Fruit fly (Drosophila melanogaster): ENCODE measurements around the gene CG31036.

Gene CG31036

DNA sequence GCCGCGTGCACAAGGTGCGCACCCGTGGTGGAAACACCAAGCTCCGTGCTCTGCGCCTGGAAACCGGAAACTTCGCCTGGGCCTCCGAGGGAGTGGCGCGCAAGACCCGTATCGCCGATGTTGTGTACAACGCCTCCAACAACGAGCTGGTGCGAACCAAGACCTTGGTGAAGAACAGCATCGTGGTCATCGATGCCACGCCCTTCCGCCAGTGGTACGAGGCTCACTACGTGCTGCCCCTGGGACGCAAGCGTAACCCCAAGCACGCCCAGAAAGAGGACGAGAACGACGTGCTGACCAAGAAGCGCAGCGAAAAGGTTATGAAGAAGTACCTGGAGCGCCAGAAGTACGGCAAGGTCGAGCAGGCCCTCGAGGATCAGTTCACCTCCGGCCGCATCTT lies 45.1 kb upstream of the CG31036 start:
- TF ChIP-seq fd96Ca (GFP tag; IDR thresholded peaks at IDR 0.05) (no peak), Pif1A (GFP tag; optimal IDR thresholded peaks at IDR 0.05) (no peak), Pif1B (GFP tag; optimal IDR thresholded peaks at IDR 0.05) (no peak), Ets98B (GFP tag; IDR thresholded peaks at IDR 0.05) (no peak), D1 (tag; optimal IDR thresholded peaks at IDR 0.05) (no peak)

dm6 chr3R:29866706-29867105 lies 41.2 kb upstream of the CG31036 start:
- no peak for TF ChIP-seq rn (GFP tag; IDR thresholded peaks at IDR 0.05)
- TF ChIP-seq Snoo (tag; optimal IDR thresholded peaks at IDR 0.05): no peak
- TF ChIP-seq CG34367 (tag; optimal IDR thresholded peaks at IDR 0.05): no peak
- no peak for TF ChIP-seq fd96Ca (GFP tag; IDR thresholded peaks at IDR 0.05)
- no peak for TF ChIP-seq EcR (GFP tag; optimal IDR thresholded peaks at IDR 0.05)
- TF ChIP-seq Pif1A (GFP tag; optimal IDR thresholded peaks at IDR 0.05): no peak
- no peak for TF ChIP-seq Ets98B (GFP tag; IDR thresholded peaks at IDR 0.05)
- no peak for TF ChIP-seq CG8159 (tag; optimal IDR thresholded peaks at IDR 0.05)
- TF ChIP-seq CG13204 (GFP tag; optimal IDR thresholded peaks at IDR 0.05): no peak
- TF ChIP-seq Pif1B (GFP tag; optimal IDR thresholded peaks at IDR 0.05): no peak
- TF ChIP-seq CG14655 (GFP tag; optimal IDR thresholded peaks at IDR 0.05): no peak
- TF ChIP-seq CG12605 (GFP tag; IDR thresholded peaks at IDR 0.05): no peak
- no peak for TF ChIP-seq CG4496 (GFP tag; IDR thresholded peaks at IDR 0.05)
- TF ChIP-seq CG17806 (tag; optimal IDR thresholded peaks at IDR 0.05): no peak
- TF ChIP-seq CG10348 (GFP tag; IDR thresholded peaks at IDR 0.05): no peak
- no peak for TF ChIP-seq CG8301 (tag; optimal IDR thresholded peaks at IDR 0.05)

DNA sequence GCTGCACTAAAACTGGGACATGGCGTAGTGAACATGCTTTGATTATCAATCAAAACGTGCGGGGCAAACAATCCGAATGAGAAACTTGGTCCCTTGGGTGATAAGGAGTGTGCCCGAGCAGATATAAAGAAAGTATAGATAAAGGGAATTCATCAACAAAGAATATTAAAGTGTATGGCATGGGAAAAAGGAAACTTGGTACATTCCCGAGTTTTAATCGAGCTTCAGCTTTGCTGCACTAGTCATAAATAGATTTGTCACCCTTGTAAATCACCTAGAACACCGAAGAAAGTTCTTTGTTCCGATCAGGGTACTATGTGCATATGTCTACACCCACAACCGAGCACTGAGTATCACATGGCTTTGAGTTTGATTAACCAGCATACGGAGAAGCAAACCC lies 40.4 kb upstream of the CG31036 start:
- TF ChIP-seq rn (GFP tag; IDR thresholded peaks at IDR 0.05) (no peak), CG4496 (GFP tag; IDR thresholded peaks at IDR 0.05) (no peak), Ets98B (GFP tag; IDR thresholded peaks at IDR 0.05) (no peak), CG12605 (GFP tag; IDR thresholded peaks at IDR 0.05) (no peak), CG13204 (GFP tag; optimal IDR thresholded peaks at IDR 0.05) (no peak), D1 (tag; optimal IDR thresholded peaks at IDR 0.05) (no peak), Pif1A (GFP tag; optimal IDR thresholded peaks at IDR 0.05) (no peak), EcR (GFP tag; optimal IDR thresholded peaks at IDR 0.05) (no peak), Pif1B (GFP tag; optimal IDR thresholded peaks at IDR 0.05) (no peak), CG32121 (GFP tag; IDR thresholded peaks at IDR 0.05) (no peak), Snoo (tag; optimal IDR thresholded peaks at IDR 0.05) (no peak), fd96Ca (GFP tag; IDR thresholded peaks at IDR 0.05) (no peak), gl (tag; optimal IDR thresholded peaks at IDR 0.05) (no peak), CG34367 (tag; optimal IDR thresholded peaks at IDR 0.05) (no peak), CG8301 (tag; optimal IDR thresholded peaks at IDR 0.05) (no peak), CG10348 (GFP tag; IDR thresholded peaks at IDR 0.05) (no peak), CG14655 (GFP tag; optimal IDR thresholded peaks at IDR 0.05) (no peak), CG8159 (tag; optimal IDR thresholded peaks at IDR 0.05) (no peak), CG9948 (tag; optimal IDR thresholded peaks at IDR 0.05) (no peak)

DNA sequence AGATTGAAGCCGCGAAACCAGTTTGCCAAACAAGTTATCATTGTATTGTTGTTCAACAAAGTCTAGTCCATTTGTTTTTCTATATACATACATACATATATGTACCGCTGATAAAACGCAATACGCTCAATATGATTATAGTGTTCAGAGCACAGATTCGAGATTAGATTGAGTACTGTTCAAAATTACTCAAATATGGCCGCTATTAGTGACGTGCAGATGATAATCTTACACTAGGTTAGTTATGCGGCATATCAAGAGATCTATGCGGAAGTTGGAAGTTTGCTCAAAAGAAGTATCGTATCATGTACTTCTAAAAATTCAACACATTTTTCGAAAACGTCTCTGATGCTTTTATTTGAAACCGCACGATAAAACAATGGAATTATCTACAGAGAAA lies 40.0 kb upstream of the CG31036 start:
- no peak for TF ChIP-seq CG14655 (GFP tag; optimal IDR thresholded peaks at IDR 0.05)
- TF ChIP-seq CG9948 (tag; optimal IDR thresholded peaks at IDR 0.05): no peak
- TF ChIP-seq Ets98B (GFP tag; IDR thresholded peaks at IDR 0.05): no peak
- no peak for TF ChIP-seq CG34367 (tag; optimal IDR thresholded peaks at IDR 0.05)
- TF ChIP-seq Pif1B (GFP tag; optimal IDR thresholded peaks at IDR 0.05): no peak
- TF ChIP-seq gl (tag; optimal IDR thresholded peaks at IDR 0.05): no peak
- no peak for TF ChIP-seq Pif1A (GFP tag; optimal IDR thresholded peaks at IDR 0.05)
- TF ChIP-seq CG8301 (tag; optimal IDR thresholded peaks at IDR 0.05): no peak
- TF ChIP-seq EcR (GFP tag; optimal IDR thresholded peaks at IDR 0.05): no peak

dm6 chr3R:29868676-29869349 lies 39.1 kb upstream of the CG31036 start, which contains the start of gene Zip99C:
TSS of gene Zip99C (minus strand) at chr3R:29868895.
- TF ChIP-seq EcR (GFP tag; optimal IDR thresholded peaks at IDR 0.05) (peak; percentile 71), CG17806 (tag; optimal IDR thresholded peaks at IDR 0.05) (peak; percentile 19), D1 (tag; optimal IDR thresholded peaks at IDR 0.05) (no peak), CG15710 (tag; optimal IDR thresholded peaks at IDR 0.05) (peak; percentile 13)

DNA sequence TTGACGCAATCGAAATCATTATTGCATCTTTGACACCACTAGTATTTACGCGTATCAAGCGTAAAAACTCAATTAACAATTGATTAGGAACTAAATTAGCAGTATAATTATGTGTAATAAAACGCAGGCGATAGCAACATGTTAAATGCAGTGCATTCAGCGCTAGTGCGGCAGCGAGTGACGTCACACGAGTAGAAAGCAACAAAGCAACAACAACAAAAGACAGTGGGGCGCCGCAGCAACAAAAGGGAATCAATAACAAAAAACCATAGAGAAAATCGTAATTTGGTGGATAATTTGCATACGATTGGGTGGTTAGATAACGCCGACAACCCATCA lies 38.6 kb upstream of the CG31036 start, which contains the start of gene CG34133:
CG34133 (plus strand) TSS at position 16 of the 339 bp plus-strand sequence.
- TF ChIP-seq CG10348 (GFP tag; IDR thresholded peaks at IDR 0.05) (no peak), CG15710 (tag; optimal IDR thresholded peaks at IDR 0.05) (no peak), CG17806 (tag; optimal IDR thresholded peaks at IDR 0.05) (no peak), EcR (GFP tag; optimal IDR thresholded peaks at IDR 0.05) (no peak), CG14655 (GFP tag; optimal IDR thresholded peaks at IDR 0.05) (no peak), CG32121 (GFP tag; IDR thresholded peaks at IDR 0.05) (no peak), fd96Ca (GFP tag; IDR thresholded peaks at IDR 0.05) (no peak), gl (tag; optimal IDR thresholded peaks at IDR 0.05) (no peak), Ets98B (GFP tag; IDR thresholded peaks at IDR 0.05) (no peak), Pif1B (GFP tag; optimal IDR thresholded peaks at IDR 0.05) (no peak), CG8159 (tag; optimal IDR thresholded peaks at IDR 0.05) (no peak), CG34367 (tag; optimal IDR thresholded peaks at IDR 0.05) (no peak), Snoo (tag; optimal IDR thresholded peaks at IDR 0.05) (no peak), rn (GFP tag; IDR thresholded peaks at IDR 0.05) (no peak), Pif1A (GFP tag; optimal IDR thresholded peaks at IDR 0.05) (no peak), CG4496 (GFP tag; IDR thresholded peaks at IDR 0.05) (no peak), CG12605 (GFP tag; IDR thresholded peaks at IDR 0.05) (no peak), CG13204 (GFP tag; optimal IDR thresholded peaks at IDR 0.05) (no peak), CG9948 (tag; optimal IDR thresholded peaks at IDR 0.05) (no peak)
